Worm (Caenorhabditis elegans): ENCODE data around the gene mrpl-30.

Gene mrpl-30

DNA sequence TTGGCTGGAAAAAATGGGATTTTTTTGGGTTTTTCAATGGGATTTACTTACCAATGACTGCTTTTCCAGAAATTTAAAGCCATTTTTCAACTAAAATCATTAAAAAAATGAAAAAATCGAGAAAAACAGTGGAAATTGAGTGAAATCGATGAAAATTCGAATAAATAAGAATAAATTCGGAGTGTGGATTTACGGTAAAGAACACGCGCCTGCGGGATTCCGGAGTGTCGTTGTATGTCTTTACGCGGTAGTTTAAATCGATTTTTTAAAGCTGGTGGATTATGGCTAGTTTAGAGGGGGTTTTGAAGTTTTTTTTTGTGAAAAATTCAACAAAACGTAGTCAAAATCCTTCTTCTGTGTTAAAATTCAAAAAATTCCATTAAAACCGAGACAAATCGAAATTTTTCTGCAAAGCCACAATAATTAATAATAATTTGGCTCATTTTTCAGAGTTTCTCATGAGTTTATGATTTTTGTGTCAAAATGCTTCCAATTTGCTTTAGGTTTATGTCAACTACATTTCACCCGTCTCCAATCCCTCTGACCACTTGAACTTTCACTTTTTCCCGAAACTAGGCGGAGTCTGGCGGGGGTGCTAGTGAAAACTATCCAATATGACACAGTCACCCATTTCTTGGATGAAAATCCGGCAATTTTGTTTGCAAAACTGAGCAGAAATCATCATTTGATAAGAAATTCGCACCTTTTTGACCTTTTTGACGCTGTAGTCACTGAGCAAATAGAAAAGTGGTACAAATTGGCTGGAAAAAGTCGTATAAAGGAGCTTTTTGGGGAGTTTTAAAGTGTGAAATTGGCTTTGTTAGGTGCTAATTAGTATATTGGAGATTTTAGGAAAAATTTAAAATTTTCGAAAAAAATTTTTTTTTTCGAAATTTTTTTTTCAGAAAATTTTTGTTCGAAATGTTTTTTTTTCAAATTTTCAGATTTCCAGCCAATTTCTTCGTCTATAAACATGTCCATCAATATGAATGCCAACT, 9.3 kb downstream of the mrpl-30 start, which contains the start of the genes cic-1 and strm-1:
TSS of gene cic-1 (minus strand) at position 96 of the 998 bp plus-strand sequence.
TSS of gene strm-1 (plus strand) at position 945 of the 998 bp plus-strand sequence.
- TF ChIP-seq flt-1 (GFP tag; IDR thresholded peaks at IDR 0.05) (no peak), ceh-13 (GFP tag; optimal IDR thresholded peaks at IDR 0.05) (no peak), pes-1 (GFP tag; IDR thresholded peaks at IDR 0.05) (no peak), tbx-37 (GFP tag; conservative IDR thresholded peaks at IDR 0.05) (no peak), ceh-36 (tag; optimal IDR thresholded peaks at IDR 0.05) (no peak), hmg-4 (GFP tag; optimal IDR thresholded peaks at IDR 0.05) (no peak), hnd-1 (tag; optimal IDR thresholded peaks at IDR 0.05) (no peak), scrt-1 (GFP tag; IDR thresholded peaks at IDR 0.05) (no peak), aly-1 (tag; optimal IDR thresholded peaks at IDR 0.05) (no peak), B0310.2 (tag; optimal IDR thresholded peaks at IDR 0.05) (no peak), hmbx-1 (tag; optimal IDR thresholded peaks at IDR 0.05) (no peak), sea-1 (GFP tag; conservative IDR thresholded peaks at IDR 0.05) (no peak), ets-7 (tag; optimal IDR thresholded peaks at IDR 0.05) (no peak), F13C5.2 (tag; optimal IDR thresholded peaks at IDR 0.05) (no peak), ama-1 (optimal IDR thresholded peaks at IDR 0.05) (no peak), tra-4 (tag; optimal IDR thresholded peaks at IDR 0.05) (no peak), tbx-11 (GFP tag; IDR thresholded peaks at IDR 0.05) (no peak)

DNA sequence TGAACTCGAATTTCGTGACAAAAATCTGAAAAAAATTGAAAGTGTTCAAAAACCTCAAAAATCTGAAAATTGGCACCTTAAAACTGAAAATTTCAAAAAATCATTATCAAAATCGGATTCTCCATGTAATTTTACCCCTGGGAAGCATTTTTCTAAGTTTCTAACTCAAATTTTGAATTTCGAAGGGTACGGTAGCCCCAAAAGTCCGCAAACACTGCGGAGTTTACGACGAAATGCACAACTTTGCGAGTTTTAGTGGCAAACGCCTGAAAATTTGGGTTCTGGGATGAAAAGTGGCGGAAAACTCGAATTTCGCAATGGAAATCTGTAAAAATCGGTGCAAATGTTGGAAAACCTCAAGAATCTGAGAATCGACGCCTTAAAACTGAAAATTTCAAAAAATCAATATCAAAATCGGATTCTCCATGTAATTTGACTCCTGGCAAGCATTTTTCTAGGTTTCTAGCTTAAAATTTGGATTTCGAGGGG, 17.1 kb downstream of the mrpl-30 start:
- TF ChIP-seq hmbx-1 (tag; optimal IDR thresholded peaks at IDR 0.05) (no peak), ceh-36 (tag; optimal IDR thresholded peaks at IDR 0.05) (no peak), tra-4 (tag; optimal IDR thresholded peaks at IDR 0.05) (no peak), flt-1 (GFP tag; IDR thresholded peaks at IDR 0.05) (no peak), sea-1 (GFP tag; conservative IDR thresholded peaks at IDR 0.05) (no peak), B0310.2 (tag; optimal IDR thresholded peaks at IDR 0.05) (no peak), ama-1 (optimal IDR thresholded peaks at IDR 0.05) (no peak), tbx-37 (GFP tag; conservative IDR thresholded peaks at IDR 0.05) (no peak), tbx-11 (GFP tag; IDR thresholded peaks at IDR 0.05) (no peak), aly-1 (tag; optimal IDR thresholded peaks at IDR 0.05) (no peak), hnd-1 (tag; optimal IDR thresholded peaks at IDR 0.05) (no peak), hmg-4 (GFP tag; optimal IDR thresholded peaks at IDR 0.05) (no peak), F13C5.2 (tag; optimal IDR thresholded peaks at IDR 0.05) (no peak)

DNA sequence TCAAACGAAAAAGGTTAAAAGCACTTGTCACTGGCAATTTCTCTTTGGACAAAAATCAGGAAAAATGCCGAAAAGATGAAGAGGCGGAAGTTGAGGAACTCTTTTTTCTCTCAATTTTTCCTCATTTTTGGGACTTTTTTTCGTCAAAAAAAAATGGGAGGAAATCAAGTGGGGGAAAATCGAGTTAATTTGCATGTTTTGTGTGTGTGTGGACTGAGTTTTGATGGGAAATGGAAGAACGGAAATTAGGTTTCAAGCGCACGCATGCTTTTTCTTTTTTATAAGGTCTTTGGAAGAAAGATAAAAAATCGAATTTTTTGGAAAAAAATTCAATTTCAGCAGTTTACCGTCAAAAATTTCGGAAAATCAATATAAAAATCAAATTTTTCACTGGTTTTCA, 19.1 kb downstream of the mrpl-30 start:
- TF ChIP-seq pes-1 (GFP tag; IDR thresholded peaks at IDR 0.05) (no peak), tbx-11 (GFP tag; IDR thresholded peaks at IDR 0.05) (no peak)

- TF ChIP-seq tbx-37 (GFP tag; conservative IDR thresholded peaks at IDR 0.05): no peak
- no peak for TF ChIP-seq ceh-13 (GFP tag; optimal IDR thresholded peaks at IDR 0.05)
- TF ChIP-seq aly-1 (tag; optimal IDR thresholded peaks at IDR 0.05): no peak
- TF ChIP-seq sea-1 (GFP tag; conservative IDR thresholded peaks at IDR 0.05): no peak
- TF ChIP-seq ceh-36 (tag; optimal IDR thresholded peaks at IDR 0.05): no peak
- no peak for TF ChIP-seq hmbx-1 (tag; optimal IDR thresholded peaks at IDR 0.05)
- no peak for TF ChIP-seq hnd-1 (tag; optimal IDR thresholded peaks at IDR 0.05)
- no peak for TF ChIP-seq flt-1 (GFP tag; IDR thresholded peaks at IDR 0.05)
- no peak for TF ChIP-seq F13C5.2 (tag; optimal IDR thresholded peaks at IDR 0.05)
- no peak for TF ChIP-seq ets-7 (tag; optimal IDR thresholded peaks at IDR 0.05)
- no peak for TF ChIP-seq pes-1 (GFP tag; IDR thresholded peaks at IDR 0.05)
- TF ChIP-seq B0310.2 (tag; optimal IDR thresholded peaks at IDR 0.05): no peak
- TF ChIP-seq scrt-1 (GFP tag; IDR thresholded peaks at IDR 0.05): no peak
Observed at ce11 chrIII:2386483-2386882, 24.3 kb downstream of the mrpl-30 start, which contains the start of gene H14E04.3. H14E04.3 (minus strand) TSS chrIII:2386583.

DNA sequence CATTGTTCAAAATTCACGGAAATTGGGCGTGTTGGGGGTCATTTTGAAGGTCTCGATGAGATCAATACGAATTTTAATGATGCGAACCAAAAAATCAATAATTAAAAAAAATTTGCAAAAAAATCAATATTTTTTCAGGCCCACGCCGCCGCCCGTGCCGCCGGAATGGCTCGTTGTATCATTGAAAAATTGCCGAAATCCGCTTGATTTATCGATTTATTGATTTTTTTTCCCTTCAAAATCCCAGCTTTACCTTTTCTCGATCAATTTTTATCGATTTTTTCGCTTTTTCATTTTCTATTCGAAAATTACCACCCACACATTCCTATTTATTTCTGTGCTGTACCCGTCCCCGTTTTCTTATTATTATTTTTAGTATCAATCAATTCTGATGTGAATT, 26.4 kb downstream of the mrpl-30 start:
- no peak for TF ChIP-seq B0310.2 (tag; optimal IDR thresholded peaks at IDR 0.05)
- no peak for TF ChIP-seq tra-4 (tag; optimal IDR thresholded peaks at IDR 0.05)
- no peak for TF ChIP-seq pes-1 (GFP tag; IDR thresholded peaks at IDR 0.05)
- no peak for TF ChIP-seq ceh-36 (tag; optimal IDR thresholded peaks at IDR 0.05)
- TF ChIP-seq tbx-11 (GFP tag; IDR thresholded peaks at IDR 0.05): no peak
- no peak for TF ChIP-seq ama-1 (optimal IDR thresholded peaks at IDR 0.05)

DNA sequence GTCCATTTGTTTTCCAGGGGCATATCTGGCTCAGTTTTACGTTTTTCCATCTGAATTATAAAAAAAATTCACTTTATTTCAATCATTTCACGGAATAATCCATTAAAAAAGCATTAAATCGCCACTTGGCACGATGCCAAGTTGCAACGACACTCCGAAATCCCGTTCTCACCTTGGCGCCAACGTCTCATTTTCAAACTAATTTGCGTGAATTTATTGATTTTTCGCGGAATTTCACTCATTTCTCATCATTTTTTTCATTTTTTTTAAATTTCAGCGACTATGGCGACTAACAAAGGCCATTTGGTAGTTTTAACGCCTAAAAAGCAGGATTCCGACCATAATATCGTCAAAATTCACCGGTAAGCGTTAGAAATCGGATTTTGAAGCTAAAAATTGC, 34.9 kb downstream of the mrpl-30 start, which contains the start of gene H14E04.2:
TSS of gene H14E04.2 (plus strand) at position 276 of the 400 bp plus-strand sequence.
- no peak for TF ChIP-seq aly-1 (tag; optimal IDR thresholded peaks at IDR 0.05)
- no peak for TF ChIP-seq ceh-13 (GFP tag; optimal IDR thresholded peaks at IDR 0.05)
- TF ChIP-seq sea-1 (GFP tag; conservative IDR thresholded peaks at IDR 0.05): no peak

DNA sequence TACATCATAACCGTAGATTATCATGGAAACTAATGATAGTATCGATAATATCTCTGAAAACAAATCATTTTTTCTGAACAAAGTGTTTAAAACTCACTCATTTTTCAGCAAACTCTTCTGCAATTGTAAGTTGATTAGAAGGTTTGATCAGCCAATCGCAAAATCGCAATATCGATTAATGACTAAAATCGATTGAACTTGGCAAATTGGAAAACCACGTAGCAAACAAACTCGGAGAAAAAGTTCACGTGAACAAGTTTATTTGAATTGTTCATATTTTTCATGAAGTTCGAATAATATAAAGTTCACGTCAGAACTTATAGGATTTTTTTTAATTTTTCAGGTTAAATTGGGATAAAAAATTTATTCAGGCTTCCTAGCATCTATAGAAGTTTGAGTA, 38.9 kb downstream of the mrpl-30 start, which contains the start of gene H04J21.1:
TSS of gene H04J21.1 (minus strand) at position 101 of the 400 bp plus-strand sequence.
- no peak for TF ChIP-seq ets-7 (tag; optimal IDR thresholded peaks at IDR 0.05)
- no peak for TF ChIP-seq ama-1 (optimal IDR thresholded peaks at IDR 0.05)
- TF ChIP-seq tra-4 (tag; optimal IDR thresholded peaks at IDR 0.05): no peak
- no peak for TF ChIP-seq tbx-11 (GFP tag; IDR thresholded peaks at IDR 0.05)
- no peak for TF ChIP-seq hnd-1 (tag; optimal IDR thresholded peaks at IDR 0.05)
- no peak for TF ChIP-seq B0310.2 (tag; optimal IDR thresholded peaks at IDR 0.05)
- TF ChIP-seq pes-1 (GFP tag; IDR thresholded peaks at IDR 0.05): no peak
- no peak for TF ChIP-seq ceh-13 (GFP tag; optimal IDR thresholded peaks at IDR 0.05)
- TF ChIP-seq tbx-37 (GFP tag; conservative IDR thresholded peaks at IDR 0.05): no peak
- no peak for TF ChIP-seq ceh-36 (tag; optimal IDR thresholded peaks at IDR 0.05)
- TF ChIP-seq aly-1 (tag; optimal IDR thresholded peaks at IDR 0.05): no peak
- no peak for TF ChIP-seq flt-1 (GFP tag; IDR thresholded peaks at IDR 0.05)
- no peak for TF ChIP-seq F13C5.2 (tag; optimal IDR thresholded peaks at IDR 0.05)
- TF ChIP-seq scrt-1 (GFP tag; IDR thresholded peaks at IDR 0.05): no peak
- no peak for TF ChIP-seq hmg-4 (GFP tag; optimal IDR thresholded peaks at IDR 0.05)
- no peak for TF ChIP-seq sea-1 (GFP tag; conservative IDR thresholded peaks at IDR 0.05)
- no peak for TF ChIP-seq hmbx-1 (tag; optimal IDR thresholded peaks at IDR 0.05)
